Fruit fly (Drosophila melanogaster): ENCODE results near the gene SH3PX1.

The SH3PX1 gene

dm6 chr3L:9744060-9744549 lies 30.5 kb upstream of the SH3PX1 start (continued):
- TF ChIP-seq CG18599 (GFP tag; optimal IDR thresholded peaks at IDR 0.05) (peak; percentile 89), CG4360 (GFP tag; IDR thresholded peaks at IDR 0.05) (peak; percentile 47; the same call in 1 of the 2 replicates), CG12219 (GFP tag; optimal IDR thresholded peaks at IDR 0.05) (peak; percentile 62), CG1792 (GFP tag; optimal IDR thresholded peaks at IDR 0.05) (peak; percentile 84), CG33557 (GFP tag; optimal IDR thresholded peaks at IDR 0.05) (peak; percentile 72), Sox102F (GFP tag; optimal IDR thresholded peaks at IDR 0.05) (peak; percentile 76), CG32772 (GFP tag; IDR thresholded peaks at IDR 0.05) (peak; percentile 84), Eip74EF (GFP tag; optimal IDR thresholded peaks at IDR 0.05) (peak in 1 of 2 experiments; percentile 72), dmrt11E (tag; optimal IDR thresholded peaks at IDR 0.05) (peak; percentile 77), Optix (GFP tag; IDR thresholded peaks at IDR 0.05) (peak; percentile 71), dysf (GFP tag; IDR thresholded peaks at IDR 0.05) (peak; percentile 92), cas (GFP tag; IDR thresholded peaks at IDR 0.05) (peak; percentile 70; the same call in 1 of the 2 replicates), jigr1 (GFP tag; IDR thresholded peaks at IDR 0.05) (peak; percentile 73; the same call in 2 of the 3 replicates), lbe (GFP tag; optimal IDR thresholded peaks at IDR 0.05) (peak; percentile 75), Hmr (GFP tag; optimal IDR thresholded peaks at IDR 0.05) (peak; percentile 80), CG2120 (GFP tag; optimal IDR thresholded peaks at IDR 0.05) (peak; percentile 70), bigmax (GFP tag; optimal IDR thresholded peaks at IDR 0.05) (no peak), CG9609 (GFP tag; optimal IDR thresholded peaks at IDR 0.05) (peak; percentile 50), CG6272 (GFP tag; IDR thresholded peaks at IDR 0.05) (peak; percentile 70), pita (GFP tag; optimal IDR thresholded peaks at IDR 0.05) (no peak), sisA (GFP tag; IDR thresholded peaks at IDR 0.05) (peak; percentile 92), CG9437 (GFP tag; optimal IDR thresholded peaks at IDR 0.05) (peak; percentile 72), chif (GFP tag; optimal IDR thresholded peaks at IDR 0.05) (peak; percentile 49 to 81), CG15073 (GFP tag; optimal IDR thresholded peaks at IDR 0.05) (no peak), CG15269 (tag; optimal IDR thresholded peaks at IDR 0.05) (peak; percentile 79), unc-4 (GFP tag; IDR thresholded peaks at IDR 0.05; ENCODE audit: partially characterized antibody) (no peak), trh (GFP tag; optimal IDR thresholded peaks at IDR 0.05) (peak; percentile 12), CG14050 (GFP tag; IDR thresholded peaks at IDR 0.05) (peak; percentile 63), CG4707 (GFP tag; optimal IDR thresholded peaks at IDR 0.05) (peak; percentile 93), otp (GFP tag; IDR thresholded peaks at IDR 0.05) (peak; percentile 61; the same call in 1 of the 3 replicates), pan (optimal IDR thresholded peaks at IDR 0.05) (no peak), pan (GFP tag; optimal IDR thresholded peaks at IDR 0.05 in 1 of 2, IDR thresholded peaks at IDR 0.05 in 1 of 2) (peak in 1 of 2 experiments; percentile 89), Oli (tag; optimal IDR thresholded peaks at IDR 0.05) (peak; percentile 86), cwo (GFP tag; optimal IDR thresholded peaks at IDR 0.05) (peak; percentile 82), B-H2 (GFP tag; optimal IDR thresholded peaks at IDR 0.05) (peak; percentile 13), sima (GFP tag; optimal IDR thresholded peaks at IDR 0.05) (peak; percentile 80), sqz (GFP tag; optimal IDR thresholded peaks at IDR 0.05) (peak; percentile 75), CG2889 (GFP tag; IDR thresholded peaks at IDR 0.05) (peak; percentile 36; the same call in 1 of the 3 replicates), gro (GFP tag; optimal IDR thresholded peaks at IDR 0.05) (peak; percentile 92), CG31224 (GFP tag; IDR thresholded peaks at IDR 0.05) (peak; percentile 53), lab (GFP tag; optimal IDR thresholded peaks at IDR 0.05) (peak; percentile 93), gem (tag; optimal IDR thresholded peaks at IDR 0.05) (peak; percentile 94), CG5245 (GFP tag; optimal IDR thresholded peaks at IDR 0.05) (peak; percentile 89), bcd (GFP tag; optimal IDR thresholded peaks at IDR 0.05) (peak; percentile 86), HHEX (GFP tag; optimal IDR thresholded peaks at IDR 0.05) (peak; percentile 91), pnt (GFP tag; optimal IDR thresholded peaks at IDR 0.05) (peak; percentile 78), rib (GFP tag; IDR thresholded peaks at IDR 0.05) (peak; percentile 74), oc (tag; optimal IDR thresholded peaks at IDR 0.05) (no peak), grn (GFP tag; optimal IDR thresholded peaks at IDR 0.05) (no peak), Dek (tag; optimal IDR thresholded peaks at IDR 0.05) (peak; percentile 75)

All from whole organism, embryonic.